Worm (Caenorhabditis elegans): Measurements from ENCODE around the gene tag-115.

DNA sequence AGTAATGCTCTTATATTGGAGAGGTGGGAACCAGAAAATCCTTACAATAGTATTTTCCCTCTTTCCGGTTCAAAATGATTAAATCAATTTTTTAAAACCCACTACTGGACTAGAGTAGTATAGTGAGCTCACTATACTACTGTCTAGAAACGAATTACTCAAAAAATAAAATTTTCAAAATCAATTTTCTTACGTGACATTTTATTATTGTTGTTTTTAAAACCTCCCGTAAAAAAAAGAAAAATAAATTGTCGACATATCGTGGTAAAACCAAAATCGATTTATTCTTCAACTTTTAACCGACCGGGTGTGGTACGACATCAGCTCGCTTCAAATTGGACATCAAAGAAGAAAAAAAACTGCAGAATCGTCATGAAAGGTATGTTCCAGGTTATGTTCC, 49.7 kb downstream of the tag-115 start, which contains the start of gene F58D2.2:
- TF ChIP-seq lin-15B (tag; optimal IDR thresholded peaks at IDR 0.05) (no peak), ZK546.5 (tag; optimal IDR thresholded peaks at IDR 0.05) (no peak), jun-1 (tag; optimal IDR thresholded peaks at IDR 0.05) (no peak), pqm-1 (tag; optimal IDR thresholded peaks at IDR 0.05) (no peak), fos-1 (tag; optimal IDR thresholded peaks at IDR 0.05) (no peak), nhr-28 (tag; optimal IDR thresholded peaks at IDR 0.05) (no peak), lin-1 (GFP tag; IDR thresholded peaks at IDR 0.05) (no peak), ztf-7 (tag; optimal IDR thresholded peaks at IDR 0.05) (no peak), lin-13 (GFP tag; optimal IDR thresholded peaks at IDR 0.05) (no peak)

Measured in whole organism, L4 larva.